Worm (Caenorhabditis elegans): ENCODE results near the gene C16C8.25.
"Not testable (repeated sequence)": the region's sequence is repeated elsewhere in the genome, so short reads cannot be mapped to it uniquely, and the experiment has no call there.

The C16C8.25 gene

ce11 chrII:3482231-3482630 is 33.2 kb downstream of the C16C8.25 start, which contains the start of gene smu-2 (continued):
- TF ChIP-seq madf-6 (GFP tag; IDR thresholded peaks at IDR 0.05) (peak; percentile 56), Y95B8A.8 (GFP tag; IDR thresholded peaks at IDR 0.05) (no peak)

DNA sequence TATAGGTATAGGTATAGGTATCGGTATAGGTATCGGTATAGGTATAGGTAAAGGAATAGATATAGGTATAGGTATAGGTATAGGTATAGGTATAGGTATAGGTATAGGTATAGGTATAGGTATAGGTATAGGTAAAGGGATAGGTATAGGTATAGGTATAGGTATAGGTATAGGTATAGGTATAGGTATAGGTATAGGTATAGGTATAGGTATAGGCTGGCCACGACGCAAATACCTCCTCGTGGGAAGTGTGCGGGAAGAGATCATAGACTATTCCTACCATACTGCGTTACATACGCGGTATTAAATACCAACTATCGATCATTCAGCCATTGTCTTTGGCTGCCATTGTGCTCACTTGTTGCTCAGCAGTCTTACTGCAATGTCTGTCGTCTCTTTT is 41.8 kb downstream of the C16C8.25 start, which contains the start of gene fbxb-112:
Gene fbxb-112 (plus strand): TSS at position 301 of the 400 bp plus-strand sequence.
- TF ChIP-seq nhr-179 (tag; optimal IDR thresholded peaks at IDR 0.05); K12H6.12 (tag; optimal IDR thresholded peaks at IDR 0.05); madf-6 (GFP tag; IDR thresholded peaks at IDR 0.05): not testable (repeated sequence)

- TF ChIP-seq attf-3 (GFP tag; conservative IDR thresholded peaks at IDR 0.05) (peak; percentile 85), lag-1 (GFP tag; IDR thresholded peaks at IDR 0.05) (no peak), atf-7 (tag; optimal IDR thresholded peaks at IDR 0.05) (no peak), K12H6.12 (tag; optimal IDR thresholded peaks at IDR 0.05) (no peak), sdz-38 (tag; optimal IDR thresholded peaks at IDR 0.05) (no peak), madf-3 (GFP tag; IDR thresholded peaks at IDR 0.05) (no peak), nhr-27 (tag; optimal IDR thresholded peaks at IDR 0.05) (no peak), attf-6 (GFP tag; IDR thresholded peaks at IDR 0.05) (no peak), bed-1 (GFP tag; IDR thresholded peaks at IDR 0.05) (no peak), efl-1 (GFP tag; optimal IDR thresholded peaks at IDR 0.05) (peak; percentile 40), ztf-18 (tag; optimal IDR thresholded peaks at IDR 0.05) (no peak), nhr-90 (tag; optimal IDR thresholded peaks at IDR 0.05) (no peak), ekl-4 (GFP tag; IDR thresholded peaks at IDR 0.05) (no peak), mxl-1 (tag; optimal IDR thresholded peaks at IDR 0.05) (no peak), athp-1 (tag; optimal IDR thresholded peaks at IDR 0.05) (no peak), snpc-4 (GFP tag; optimal IDR thresholded peaks at IDR 0.05) (no peak), snpc-4 (tag; optimal IDR thresholded peaks at IDR 0.05) (no peak), ztf-3 (GFP tag; optimal IDR thresholded peaks at IDR 0.05) (no peak)
Measured at ce11 chrII:3499386-3499785, 50.4 kb downstream of the C16C8.25 start, which contains the start of gene Y49F6B.9. TSS of gene Y49F6B.9 (minus strand) at chrII:3499387.

Data from whole organism, young adult.